ENCODE assay signal across 5 fruit fly cellular contexts in genomic region chrX:5891666-5892444, dm6.
TF ChIP-seq lines count a peak whose summit lies in the region.

No protein-coding gene starts in this region.

- TF ChIP-seq CTCF in whole organism, embryonic (GFP tag; optimal IDR thresholded peaks at IDR 0.05; lab: Kevin White, UChicago) = no peak

TF ChIP-seq in whole organism, adult, 20 proteins besides CTCF, POLR2A, EP300 and RAD21:
- TF ChIP-seq Crg-1 (GFP tag; optimal IDR thresholded peaks at IDR 0.05; lab: Kevin White, UChicago) = no peak
- peak; percentile 13 for TF ChIP-seq pad (GFP tag; optimal IDR thresholded peaks at IDR 0.05; lab: Kevin White, UChicago)
- no peak for TF ChIP-seq Clk (GFP tag; optimal IDR thresholded peaks at IDR 0.05; lab: Kevin White, UChicago)
- peak; percentile 68 for TF ChIP-seq CG14711 (tag; optimal IDR thresholded peaks at IDR 0.05; lab: Kevin White, UChicago)
- TF ChIP-seq cnc (optimal IDR thresholded peaks at IDR 0.05; lab: Kevin White, UChicago) = no peak
- TF ChIP-seq CG7101 (tag; optimal IDR thresholded peaks at IDR 0.05; lab: Kevin White, UChicago) = peak; percentile 54
- no peak for TF ChIP-seq toe (GFP tag; optimal IDR thresholded peaks at IDR 0.05; lab: Kevin White, UChicago)
- no peak for TF ChIP-seq CG11617 (GFP tag; optimal IDR thresholded peaks at IDR 0.05; lab: Kevin White, UChicago)
- TF ChIP-seq bab1 (GFP tag; optimal IDR thresholded peaks at IDR 0.05; lab: Kevin White, UChicago) = peak; percentile 67
- no peak for TF ChIP-seq CG12768 (GFP tag; optimal IDR thresholded peaks at IDR 0.05; lab: Kevin White, UChicago)

TF ChIP-seq in whole organism, embryonic, 481 proteins besides CTCF, POLR2A, EP300 and RAD21 (continues in another document):
- no peak for TF ChIP-seq trh (GFP tag; optimal IDR thresholded peaks at IDR 0.05; lab: Kevin White, UChicago)
- TF ChIP-seq Atf3 (GFP tag; optimal IDR thresholded peaks at IDR 0.05; lab: Kevin White, UChicago) = no peak
- TF ChIP-seq D (optimal IDR thresholded peaks at IDR 0.05; lab: Kevin White, UChicago) = no peak
- no peak for TF ChIP-seq D (GFP tag; optimal IDR thresholded peaks at IDR 0.05; lab: Kevin White, UChicago)
- peak; percentile 52 for TF ChIP-seq bcd (GFP tag; optimal IDR thresholded peaks at IDR 0.05; lab: Kevin White, UChicago)
- TF ChIP-seq CG10959 (GFP tag; IDR thresholded peaks at IDR 0.05; lab: Robert Waterston, UW) = no peak
- no peak for TF ChIP-seq CG4854 (GFP tag; optimal IDR thresholded peaks at IDR 0.05; lab: Kevin White, UChicago)
- TF ChIP-seq HmgZ (tag; optimal IDR thresholded peaks at IDR 0.05; lab: Kevin White, UChicago) = peak; percentile 59
- peak; percentile 54 for TF ChIP-seq Hmr (GFP tag; optimal IDR thresholded peaks at IDR 0.05; lab: Kevin White, UChicago)
- peak in 1 of 2 experiments; percentile 36 for TF ChIP-seq Pdp1 (GFP tag; optimal IDR thresholded peaks at IDR 0.05; lab: Kevin White, UChicago)
- no peak for TF ChIP-seq sens-2 (GFP tag; IDR thresholded peaks at IDR 0.05; lab: Robert Waterston, UW)
- TF ChIP-seq CG8388 (GFP tag; optimal IDR thresholded peaks at IDR 0.05; lab: Kevin White, UChicago) = peak; percentile 6
- TF ChIP-seq CG13775 (GFP tag; optimal IDR thresholded peaks at IDR 0.05; lab: Kevin White, UChicago) = peak; percentile 24
- TF ChIP-seq peb (GFP tag; IDR thresholded peaks at IDR 0.05; lab: Robert Waterston, UW) = no peak
- peak; percentile 5 for TF ChIP-seq CG12942 (GFP tag; optimal IDR thresholded peaks at IDR 0.05; lab: Kevin White, UChicago)
- no peak for TF ChIP-seq CG8281 (tag; optimal IDR thresholded peaks at IDR 0.05; lab: Kevin White, UChicago)
- TF ChIP-seq ab (GFP tag; optimal IDR thresholded peaks at IDR 0.05; lab: Kevin White, UChicago) = no peak
- peak; percentile 32 for TF ChIP-seq Hsf (GFP tag; optimal IDR thresholded peaks at IDR 0.05; lab: Kevin White, UChicago)
- peak; percentile 7 for TF ChIP-seq Max (GFP tag; optimal IDR thresholded peaks at IDR 0.05; lab: Kevin White, UChicago)
- peak; percentile 42 to 50 for TF ChIP-seq dpn (GFP tag; optimal IDR thresholded peaks at IDR 0.05; lab: Kevin White, UChicago)
- TF ChIP-seq Ets97D (GFP tag; optimal IDR thresholded peaks at IDR 0.05; lab: Kevin White, UChicago) = no peak

TF ChIP-seq in whole organism, prepupa, 60 proteins besides CTCF, POLR2A, EP300 and RAD21 (continues in another document):
- TF ChIP-seq Eip78C (GFP tag; lab: Kevin White, UChicago) (peak; percentile 82), Met (GFP tag; optimal IDR thresholded peaks at IDR 0.05; lab: Kevin White, UChicago) (peak; percentile 66), CG8319 (GFP tag; optimal IDR thresholded peaks at IDR 0.05; lab: Kevin White, UChicago) (no peak), CG4318 (GFP tag; optimal IDR thresholded peaks at IDR 0.05; lab: Kevin White, UChicago) (peak; percentile 64), CG32006 (GFP tag; optimal IDR thresholded peaks at IDR 0.05; lab: Kevin White, UChicago) (peak; percentile 73), CG6854 (GFP tag; optimal IDR thresholded peaks at IDR 0.05; lab: Kevin White, UChicago) (no peak), eg (GFP tag; IDR thresholded peaks at IDR 0.05; lab: Robert Waterston, UW) (peak; percentile 81), Hr39 (GFP tag; optimal IDR thresholded peaks at IDR 0.05; lab: Kevin White, UChicago) (peak; percentile 66), esn (GFP tag; optimal IDR thresholded peaks at IDR 0.05; lab: Kevin White, UChicago) (peak; percentile 70), Ets21C (GFP tag; optimal IDR thresholded peaks at IDR 0.05; lab: Kevin White, UChicago) (peak; percentile 36), fd59A (GFP tag; optimal IDR thresholded peaks at IDR 0.05; lab: Kevin White, UChicago) (peak; percentile 16), OdsH (GFP tag; optimal IDR thresholded peaks at IDR 0.05; lab: Kevin White, UChicago) (peak; percentile 55), spab (GFP tag; optimal IDR thresholded peaks at IDR 0.05; lab: Kevin White, UChicago) (no peak), CG3032 (tag; optimal IDR thresholded peaks at IDR 0.05; lab: Kevin White, UChicago) (no peak), CG9139 (GFP tag; optimal IDR thresholded peaks at IDR 0.05; lab: Kevin White, UChicago) (no peak), Blimp-1 (GFP tag; optimal IDR thresholded peaks at IDR 0.05; lab: Kevin White, UChicago) (no peak), Eip93F (GFP tag; optimal IDR thresholded peaks at IDR 0.05; lab: Kevin White, UChicago) (no peak), net (GFP tag; optimal IDR thresholded peaks at IDR 0.05; lab: Kevin White, UChicago) (peak; percentile 61), fd85E (GFP tag; optimal IDR thresholded peaks at IDR 0.05; lab: Kevin White, UChicago) (no peak), CG11902 (GFP tag; optimal IDR thresholded peaks at IDR 0.05; lab: Kevin White, UChicago) (no peak), CG10669 (GFP tag; optimal IDR thresholded peaks at IDR 0.05; lab: Kevin White, UChicago) (peak; percentile 3), acj6 (GFP tag; optimal IDR thresholded peaks at IDR 0.05; lab: Kevin White, UChicago) (peak; percentile 52)

TF ChIP-seq in whole organism, pupa, 21 proteins besides CTCF, POLR2A, EP300 and RAD21:
- peak; percentile 82 for TF ChIP-seq CG14655 (GFP tag; optimal IDR thresholded peaks at IDR 0.05; lab: Kevin White, UChicago)
- TF ChIP-seq Snoo (tag; optimal IDR thresholded peaks at IDR 0.05; lab: Kevin White, UChicago) = no peak
- no peak for TF ChIP-seq CG15710 (tag; optimal IDR thresholded peaks at IDR 0.05; lab: Kevin White, UChicago)
- peak; percentile 77 for TF ChIP-seq CG8301 (tag; optimal IDR thresholded peaks at IDR 0.05; lab: Kevin White, UChicago)
- no peak for TF ChIP-seq EcR (GFP tag; optimal IDR thresholded peaks at IDR 0.05; lab: Kevin White, UChicago)
- TF ChIP-seq CG9948 (tag; optimal IDR thresholded peaks at IDR 0.05; lab: Kevin White, UChicago) = peak; percentile 46
- no peak for TF ChIP-seq CG13204 (GFP tag; optimal IDR thresholded peaks at IDR 0.05; lab: Kevin White, UChicago)
- no peak for TF ChIP-seq D1 (tag; optimal IDR thresholded peaks at IDR 0.05; lab: Kevin White, UChicago)
- peak; percentile 57 for TF ChIP-seq CG17806 (tag; optimal IDR thresholded peaks at IDR 0.05; lab: Kevin White, UChicago)
- peak; percentile 83 for TF ChIP-seq CG4496 (GFP tag; IDR thresholded peaks at IDR 0.05; lab: Robert Waterston, UW)
- no peak; the same call in none of the 2 replicates for TF ChIP-seq CG12605 (GFP tag; IDR thresholded peaks at IDR 0.05; lab: Robert Waterston, UW)
- TF ChIP-seq fd96Ca (GFP tag; IDR thresholded peaks at IDR 0.05; lab: Robert Waterston, UW) = peak; percentile 39; the same call in 1 of the 3 replicates
- TF ChIP-seq rn (GFP tag; IDR thresholded peaks at IDR 0.05; lab: Robert Waterston, UW) = no peak
- no peak for TF ChIP-seq Pif1B (GFP tag; optimal IDR thresholded peaks at IDR 0.05; lab: Kevin White, UChicago)
- TF ChIP-seq Ets98B (GFP tag; IDR thresholded peaks at IDR 0.05; lab: Robert Waterston, UW) = peak; percentile 51; the same call in 1 of the 2 replicates
- peak; percentile 18 for TF ChIP-seq CG8159 (tag; optimal IDR thresholded peaks at IDR 0.05; lab: Kevin White, UChicago)
- no peak for TF ChIP-seq CG10348 (GFP tag; IDR thresholded peaks at IDR 0.05; lab: Robert Waterston, UW)
- no peak for TF ChIP-seq Pif1A (GFP tag; optimal IDR thresholded peaks at IDR 0.05; lab: Kevin White, UChicago)
- TF ChIP-seq gl (tag; optimal IDR thresholded peaks at IDR 0.05; lab: Kevin White, UChicago) = no peak
- peak; percentile 18; the same call in 1 of the 2 replicates for TF ChIP-seq CG32121 (GFP tag; IDR thresholded peaks at IDR 0.05; lab: Robert Waterston, UW)
- TF ChIP-seq CG34367 (tag; optimal IDR thresholded peaks at IDR 0.05; lab: Kevin White, UChicago) = no peak

TF ChIP-seq in whole organism, wandering third instar larva, 38 proteins besides CTCF, POLR2A, EP300 and RAD21:
- TF ChIP-seq CG32264 (GFP tag; optimal IDR thresholded peaks at IDR 0.05; lab: Kevin White, UChicago) (peak; percentile 10), psq (GFP tag; optimal IDR thresholded peaks at IDR 0.05; lab: Kevin White, UChicago) (peak; percentile 84), woc (GFP tag; optimal IDR thresholded peaks at IDR 0.05; lab: Kevin White, UChicago) (peak; percentile 59), Abd-B (GFP tag; optimal IDR thresholded peaks at IDR 0.05; lab: Kevin White, UChicago) (no peak), sage (GFP tag; optimal IDR thresholded peaks at IDR 0.05; lab: Kevin White, UChicago) (no peak), CG9705 (GFP tag; optimal IDR thresholded peaks at IDR 0.05; lab: Kevin White, UChicago) (peak; percentile 3), rgr (GFP tag; optimal IDR thresholded peaks at IDR 0.05; lab: Kevin White, UChicago) (peak; percentile 79), br (GFP tag; optimal IDR thresholded peaks at IDR 0.05; lab: Kevin White, UChicago) (peak; percentile 67), brk (GFP tag; optimal IDR thresholded peaks at IDR 0.05; lab: Kevin White, UChicago) (peak; percentile 46), CrebA (GFP tag; optimal IDR thresholded peaks at IDR 0.05; lab: Kevin White, UChicago; ENCODE audit: borderline replicate concordance) (peak; percentile 8), fru (GFP tag; optimal IDR thresholded peaks at IDR 0.05; lab: Kevin White, UChicago) (peak; percentile 57), OdsH (GFP tag; optimal IDR thresholded peaks at IDR 0.05; lab: Kevin White, UChicago) (peak; percentile 65), Hnf4 (GFP tag; optimal IDR thresholded peaks at IDR 0.05; lab: Kevin White, UChicago) (peak; percentile 58), usp (GFP tag; optimal IDR thresholded peaks at IDR 0.05; lab: Kevin White, UChicago) (no peak), ey (GFP tag; optimal IDR thresholded peaks at IDR 0.05; lab: Kevin White, UChicago) (peak; percentile 71), Sp1 (GFP tag; optimal IDR thresholded peaks at IDR 0.05; lab: Kevin White, UChicago) (peak; percentile 29), Hr78 (GFP tag; optimal IDR thresholded peaks at IDR 0.05; lab: Kevin White, UChicago) (no peak), foxo (GFP tag; optimal IDR thresholded peaks at IDR 0.05; lab: Kevin White, UChicago) (peak; percentile 63 to 71), HLH106 (tag; optimal IDR thresholded peaks at IDR 0.05; lab: Kevin White, UChicago) (peak; percentile 49), h (GFP tag; optimal IDR thresholded peaks at IDR 0.05; lab: Kevin White, UChicago) (peak; percentile 85), tai (GFP tag; optimal IDR thresholded peaks at IDR 0.05; lab: Kevin White, UChicago) (peak; percentile 49), jim (GFP tag; optimal IDR thresholded peaks at IDR 0.05; lab: Kevin White, UChicago) (no peak), Mio (GFP tag; optimal IDR thresholded peaks at IDR 0.05; lab: Kevin White, UChicago) (no peak)
